Worm (Caenorhabditis elegans) whole organism, young adult: ENCODE data around the gene T15H9.4.

Experiments
- B0019.2 ChIP-seq: fragments of 200-800 bp; sonication (Bioruptor generic); conservative IDR thresholded peaks from 2 replicates; pipeline ENCODE4 v1.3.6; 2022; ENCODE audit warnings: missing genetic modification reagents, missing genetic modification characterization, missing compliant biosample characterization
- B0035.1 ChIP-seq: sonication (generic microtip); optimal IDR thresholded peaks from 2 replicates; lab custom pipeline; 2016; ENCODE audit warnings: missing genetic modification characterization, mild to moderate bottlenecking, missing compliant biosample characterization, missing genotype, missing genetic modification reagents
- B0336.3 ChIP-seq: fragments of 200-800 bp; sonication (Bioruptor generic); IDR thresholded peaks from 2 replicates; pipeline ENCODE4 v1.3.6; 2022; ENCODE audit warnings: missing genetic modification characterization, missing compliant biosample characterization
- C17E4.6 ChIP-seq: fragments of 200-800 bp; sonication (Bioruptor generic); IDR thresholded peaks from 2 replicates; pipeline ENCODE4 v1.3.6; 2022; ENCODE audit warnings: missing genetic modification reagents, missing genetic modification characterization, missing compliant biosample characterization
- F39B2.1 ChIP-seq: fragments of 200-800 bp; sonication (Bioruptor generic); IDR thresholded peaks from 2 replicates; pipeline ENCODE4 v1.3.6; 2022; ENCODE audit warnings: missing genetic modification reagents, missing genetic modification characterization, missing compliant biosample characterization
- F55B11.4 ChIP-seq: sonication (generic microtip); optimal IDR thresholded peaks from 2 replicates; lab custom pipeline; 2016; ENCODE audit warnings: missing compliant biosample characterization, missing genetic modification characterization, borderline replicate concordance; ENCODE audit not compliant: insufficient read depth
- T07F8.4 ChIP-seq: sonication (generic microtip); optimal IDR thresholded peaks from 2 replicates; lab custom pipeline; 2016; ENCODE audit warnings: mild to moderate bottlenecking, missing genetic modification characterization, moderate library complexity, missing compliant biosample characterization
- T26A5.8 ChIP-seq: sonication (generic microtip); optimal IDR thresholded peaks from 2 replicates; lab custom pipeline; 2016; ENCODE audit warnings: missing genetic modification characterization, missing compliant biosample characterization
- Y53F4B.3 ChIP-seq: fragments of 200-800 bp; sonication (Bioruptor generic); IDR thresholded peaks from 2 replicates; pipeline ENCODE4 v1.3.6; 2022; ENCODE audit warnings: missing genetic modification reagents, missing genetic modification characterization, missing compliant biosample characterization
- Y67H2A.10 ChIP-seq: fragments of 200-800 bp; sonication (Bioruptor generic); conservative IDR thresholded peaks from 2 replicates; pipeline ENCODE4 v1.3.6; 2022; ENCODE audit warnings: missing genetic modification reagents, missing genetic modification characterization, missing compliant biosample characterization
- ZK185.1 ChIP-seq: sonication (generic microtip); optimal IDR thresholded peaks from 2 replicates; lab custom pipeline; 2016; ENCODE audit warnings: mild to moderate bottlenecking, missing genetic modification characterization, missing compliant biosample characterization; ENCODE audit not compliant: poor library complexity, severe bottlenecking
- ama-1 ChIP-seq, 3 experiments: fragments of 150-350 bp in 1 of 3; sonication (generic microtip) in 2 of 3; optimal IDR thresholded peaks; 2 replicates each; lab custom pipeline; 2014 to 2018; ENCODE audit warnings: missing biosample characterization in 2 of 3, missing genetic modification characterization in 2 of 3, missing genetic modification reagents in 2 of 3
- atf-7 ChIP-seq: sonication (generic microtip); optimal IDR thresholded peaks from 2 replicates; lab custom pipeline; 2017; ENCODE audit warnings: mild to moderate bottlenecking, missing genetic modification characterization, missing compliant biosample characterization
- attf-3 ChIP-seq: fragments of 200-800 bp; sonication (Bioruptor generic); conservative IDR thresholded peaks from 2 replicates; pipeline ENCODE4 v1.3.6; 2022; ENCODE audit warnings: missing genetic modification reagents, missing genetic modification characterization, missing compliant biosample characterization
- attf-5 ChIP-seq: fragments of 200-800 bp; sonication (Bioruptor generic); optimal IDR thresholded peaks from 2 replicates; lab custom pipeline; 2018; ENCODE audit warnings: mild to moderate bottlenecking, missing genetic modification characterization, missing compliant biosample characterization
- ceh-100 ChIP-seq: fragments of 200-800 bp; sonication (Bioruptor generic); IDR thresholded peaks from 2 replicates; pipeline ENCODE4 v1.3.6; 2022; ENCODE audit warnings: missing genetic modification reagents, missing genetic modification characterization, missing compliant biosample characterization
- ceh-40 ChIP-seq: fragments of 200-800 bp; sonication (Bioruptor generic); IDR thresholded peaks from 2 replicates; pipeline ENCODE4 v1.3.6; 2022; ENCODE audit warnings: missing genetic modification characterization, missing compliant biosample characterization
- dox-1 ChIP-seq: fragments of 200-800 bp; sonication (Bioruptor generic); IDR thresholded peaks from 2 replicates; pipeline ENCODE4 v1.3.6; 2022; ENCODE audit warnings: missing genetic modification reagents, missing genetic modification characterization, missing compliant biosample characterization
- dpff-1 ChIP-seq: sonication (generic microtip); optimal IDR thresholded peaks from 2 replicates; lab custom pipeline; 2017; ENCODE audit warnings: mild to moderate bottlenecking, missing genetic modification characterization, missing compliant biosample characterization
- dpl-1 ChIP-seq: fragments of 150-350 bp; optimal IDR thresholded peaks from 2 replicates; lab custom pipeline; 2014; ENCODE audit warnings: missing biosample characterization, missing genetic modification reagents, missing genetic modification characterization
- egrh-3 ChIP-seq: fragments of 200-800 bp; sonication (Bioruptor generic); IDR thresholded peaks from 2 replicates; pipeline ENCODE4 v1.3.6; 2022; ENCODE audit warnings: missing genetic modification reagents, missing genetic modification characterization, missing compliant biosample characterization
- ekl-4 ChIP-seq: fragments of 200-800 bp; sonication (Bioruptor generic); IDR thresholded peaks from 2 replicates; pipeline ENCODE4 v1.3.6; 2022; ENCODE audit warnings: missing genetic modification reagents, missing genetic modification characterization, missing compliant biosample characterization
- gei-17 ChIP-seq: fragments of 200-800 bp; sonication (Bioruptor generic); optimal IDR thresholded peaks from 2 replicates; lab custom pipeline; 2018; ENCODE audit warnings: mild to moderate bottlenecking, missing genetic modification characterization, missing compliant biosample characterization
- hlh-12 ChIP-seq: sonication (generic microtip); optimal IDR thresholded peaks from 2 replicates; lab custom pipeline; 2016; ENCODE audit warnings: missing genetic modification characterization, missing compliant biosample characterization
- hlh-26 ChIP-seq: fragments of 200-800 bp; sonication (Bioruptor generic); conservative IDR thresholded peaks from 2 replicates; pipeline ENCODE4 v1.3.6; 2022; ENCODE audit warnings: missing genetic modification reagents, missing genetic modification characterization, missing compliant biosample characterization
- hrde-1 ChIP-seq: sonication (generic microtip); optimal IDR thresholded peaks from 2 replicates; lab custom pipeline; 2016; ENCODE audit warnings: missing genetic modification characterization, mild to moderate bottlenecking, missing compliant biosample characterization, moderate library complexity, missing genotype, missing genetic modification reagents, borderline replicate concordance
- lag-1 ChIP-seq: fragments of 200-800 bp; sonication (Bioruptor generic); IDR thresholded peaks from 2 replicates; pipeline ENCODE4 v1.3.6; 2022; ENCODE audit warnings: missing genetic modification reagents, missing genetic modification characterization, missing compliant biosample characterization
- let-607 ChIP-seq, 2 experiments: fragments of 200-800 bp in 1 of 2; sonication (Bioruptor generic) in 1 of 2; sonication (generic microtip) in 1 of 2; optimal IDR thresholded peaks; 2 replicates each; lab custom pipeline; 2016 to 2018; ENCODE audit warnings: mild to moderate bottlenecking in 2 of 2, missing compliant biosample characterization in 2 of 2, missing genetic modification characterization in 2 of 2, moderate library complexity in 2 of 2, missing genotype in 1 of 2
- lin-54 ChIP-seq: fragments of 200-800 bp; sonication (Bioruptor generic); optimal IDR thresholded peaks from 2 replicates; lab custom pipeline; 2018; ENCODE audit warnings: mild to moderate bottlenecking, missing genetic modification characterization, missing compliant biosample characterization
- madf-10 ChIP-seq: sonication (generic microtip); optimal IDR thresholded peaks from 2 replicates; lab custom pipeline; 2016; ENCODE audit warnings: mild to moderate bottlenecking, missing genetic modification characterization, missing compliant biosample characterization
- madf-3 ChIP-seq: fragments of 200-800 bp; sonication (Bioruptor generic); IDR thresholded peaks from 2 replicates; pipeline ENCODE4 v1.3.6; 2022; ENCODE audit warnings: missing genetic modification reagents, missing genetic modification characterization, missing compliant biosample characterization
- madf-8 ChIP-seq: fragments of 200-800 bp; sonication (Bioruptor generic); conservative IDR thresholded peaks from 2 replicates; pipeline ENCODE4 v1.3.6; 2022; ENCODE audit warnings: missing genetic modification reagents, missing genetic modification characterization, missing compliant biosample characterization
- mcd-1 ChIP-seq: fragments of 200-800 bp; sonication (Bioruptor generic); IDR thresholded peaks from 2 replicates; pipeline ENCODE4 v1.3.6; 2022; ENCODE audit warnings: missing genetic modification reagents, missing genetic modification characterization, missing compliant biosample characterization
- mel-28 ChIP-seq: sonication (generic microtip); optimal IDR thresholded peaks from 2 replicates; lab custom pipeline; 2016; ENCODE audit warnings: borderline replicate concordance, mild to moderate bottlenecking, missing genetic modification characterization, missing compliant biosample characterization
- nfya-2 ChIP-seq: fragments of 200-800 bp; sonication (Bioruptor generic); IDR thresholded peaks from 2 replicates; pipeline ENCODE4 v1.3.6; 2022; ENCODE audit warnings: missing genetic modification reagents, missing genetic modification characterization, missing compliant biosample characterization
- nhr-80 ChIP-seq: sonication (generic microtip); optimal IDR thresholded peaks from 2 replicates; lab custom pipeline; 2016; ENCODE audit warnings: missing genetic modification characterization, missing compliant biosample characterization
- nhr-90 ChIP-seq: sonication (generic microtip); optimal IDR thresholded peaks from 2 replicates; lab custom pipeline; 2016; ENCODE audit warnings: missing genotype, mild to moderate bottlenecking, missing genetic modification characterization, missing compliant biosample characterization
- pha-4 ChIP-seq: fragments of 150-350 bp; sonication (generic microtip); optimal IDR thresholded peaks from 2 replicates; lab custom pipeline; 2014; ENCODE audit warnings: missing biosample characterization, missing genetic modification reagents, missing genetic modification characterization
- rpc-1 ChIP-seq, 2 experiments: fragments of 150-350 bp in 1 of 2; sonication (generic microtip) in 1 of 2; optimal IDR thresholded peaks; 2 replicates each; lab custom pipeline; 2014 to 2018; ENCODE audit warnings: missing biosample characterization in 1 of 2, missing genetic modification characterization in 1 of 2, missing genetic modification reagents in 1 of 2, missing genotype in 1 of 2
- sea-2 ChIP-seq: fragments of 200-800 bp; sonication (Bioruptor generic); IDR thresholded peaks from 2 replicates; pipeline ENCODE4 v1.3.6; 2022; ENCODE audit warnings: missing genetic modification characterization, missing compliant biosample characterization
- snpc-3.4 ChIP-seq: sonication (generic microtip); optimal IDR thresholded peaks from 2 replicates; lab custom pipeline; 2017; ENCODE audit warnings: missing genetic modification characterization, mild to moderate bottlenecking, missing compliant biosample characterization, antibody characterized with exemption, moderate library complexity, missing genotype, missing genetic modification reagents
- tbp1 ChIP-seq: fragments of 200-800 bp; sonication (Bioruptor generic); optimal IDR thresholded peaks from 2 replicates; lab custom pipeline; 2018; ENCODE audit warnings: mild to moderate bottlenecking, missing genetic modification characterization, missing compliant biosample characterization
- xnd-1 ChIP-seq: sonication (generic microtip); optimal IDR thresholded peaks from 2 replicates; lab custom pipeline; 2016; ENCODE audit warnings: missing genotype, missing genetic modification reagents, missing genetic modification characterization, missing compliant biosample characterization
- zfh-2 ChIP-seq: fragments of 200-800 bp; sonication (Bioruptor generic); conservative IDR thresholded peaks from 2 replicates; pipeline ENCODE4 v1.3.6; 2022; ENCODE audit warnings: missing genetic modification reagents, missing genetic modification characterization, missing compliant biosample characterization
- zim-3 ChIP-seq: sonication (generic microtip); optimal IDR thresholded peaks from 2 replicates; lab custom pipeline; 2017; ENCODE audit warnings: mild to moderate bottlenecking, missing genetic modification characterization, moderate library complexity, missing compliant biosample characterization
- ztf-22 ChIP-seq: fragments of 200-800 bp; sonication (Bioruptor generic); optimal IDR thresholded peaks from 2 replicates; lab custom pipeline; 2018; ENCODE audit warnings: mild to moderate bottlenecking, missing genetic modification characterization, moderate library complexity, missing compliant biosample characterization
- ztf-6 ChIP-seq: fragments of 200-800 bp; sonication (Bioruptor generic); IDR thresholded peaks from 2 replicates; pipeline ENCODE4 v1.3.6; 2022; ENCODE audit warnings: missing genetic modification reagents, missing genetic modification characterization, missing compliant biosample characterization

The T15H9.4 gene

DNA sequence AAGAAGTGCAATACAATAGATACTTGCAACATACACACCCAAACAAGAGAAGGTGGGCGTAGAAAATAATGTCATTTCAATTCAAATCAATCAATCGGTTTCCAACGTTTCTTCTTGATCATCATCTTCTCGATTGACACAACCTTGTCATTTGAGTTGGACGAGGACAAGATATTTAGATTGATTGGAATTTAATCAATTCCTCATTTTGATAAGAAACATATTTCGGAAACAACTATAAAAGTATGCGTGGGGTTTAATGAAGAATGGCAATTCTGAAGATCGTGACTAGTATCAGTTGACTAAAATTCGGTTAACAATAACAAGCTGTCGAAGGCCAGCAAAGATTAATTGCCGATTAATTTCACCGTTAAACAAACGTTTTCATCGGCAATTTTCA, 8.9 kb downstream of the T15H9.4 start:
- TF ChIP-seq madf-3 (GFP tag; lab: Robert Waterston, UW) (no peak), nhr-80 (tag; lab: Kevin White, UChicago) (peak; percentile 72), ZK185.1 (peak; percentile 29), let-607 (tag; optimal IDR thresholded peaks at IDR 0.05; lab: Kevin White, UChicago) (peak; percentile 93 to 94), Y53F4B.3 (no peak)

- 0 out of 2 replicates have a peak, but pooled peaks have one; percentile 14 for TF ChIP-seq dox-1
- TF ChIP-seq dpff-1 (tag; lab: Kevin White, UChicago), result no peak
- TF ChIP-seq attf-5 (GFP tag; lab: Kevin White, UChicago), result no peak
- no peak for TF ChIP-seq sea-2 (GFP tag; lab: Robert Waterston, UW)
- TF ChIP-seq hlh-12 (tag; lab: Kevin White, UChicago), result no peak
- TF ChIP-seq ztf-6 (GFP tag; lab: Robert Waterston, UW), result no peak
- TF ChIP-seq pha-4 (tag; lab: Kevin White, UChicago), result peak; percentile 43
- TF ChIP-seq mel-28 (tag; lab: Kevin White, UChicago), result no peak
- TF ChIP-seq atf-7 (tag; lab: Kevin White, UChicago), result no peak
- no peak for TF ChIP-seq nfya-2 (GFP tag; lab: Robert Waterston, UW)
- TF ChIP-seq ekl-4 (GFP tag; lab: Robert Waterston, UW), result peak; percentile 27; the same call in 1 of the 2 replicates
- TF ChIP-seq Y67H2A.10 (GFP tag; lab: Robert Waterston, UW), result no peak
- peak; percentile 41 for TF ChIP-seq zfh-2 (GFP tag; lab: Robert Waterston, UW)
- TF ChIP-seq ceh-40 (GFP tag; lab: Robert Waterston, UW), result no peak
- TF ChIP-seq attf-3 (GFP tag; lab: Robert Waterston, UW), result no peak
- TF ChIP-seq ztf-22 (GFP tag; lab: Kevin White, UChicago), result no peak
- TF ChIP-seq B0336.3 (GFP tag; lab: Robert Waterston, UW), result no peak
- TF ChIP-seq tbp1 (GFP tag; lab: Kevin White, UChicago), result no peak
- no peak for TF ChIP-seq lin-54
- TF ChIP-seq C17E4.6, result no peak
- TF ChIP-seq xnd-1, result no peak
- TF ChIP-seq T07F8.4 (tag; lab: Kevin White, UChicago), result no peak
- TF ChIP-seq F39B2.1 (GFP tag; lab: Robert Waterston, UW), result no peak
- TF ChIP-seq T26A5.8 (tag; lab: Kevin White, UChicago), result no peak
- TF ChIP-seq rpc-1 (optimal IDR thresholded peaks at IDR 0.05; lab: Kevin White, UChicago), result no peak
- no peak for TF ChIP-seq rpc-1 (tag; optimal IDR thresholded peaks at IDR 0.05; lab: Kevin White, UChicago)
- no peak for TF ChIP-seq hrde-1 (tag; lab: Kevin White, UChicago)
- no peak for TF ChIP-seq nhr-90 (tag; lab: Kevin White, UChicago)
- no peak for TF ChIP-seq B0019.2 (GFP tag; lab: Robert Waterston, UW)
- no peak for TF ChIP-seq snpc-3.4 (tag; lab: Kevin White, UChicago)
- TF ChIP-seq egrh-3, result no peak
- 0 out of 2 replicates have a peak, but pooled peaks have one; percentile 35 for TF ChIP-seq mcd-1 (GFP tag; lab: Robert Waterston, UW)
- TF ChIP-seq madf-8 (GFP tag; lab: Robert Waterston, UW), result no peak
- no peak for TF ChIP-seq zim-3
- TF ChIP-seq lag-1 (GFP tag; lab: Robert Waterston, UW), result no peak
- no peak for TF ChIP-seq F55B11.4 (tag; lab: Kevin White, UChicago)
- no peak for TF ChIP-seq ceh-100
- no peak for TF ChIP-seq madf-3 (GFP tag; lab: Robert Waterston, UW)
- no peak for TF ChIP-seq hlh-26 (GFP tag; lab: Robert Waterston, UW)
- TF ChIP-seq madf-10 (tag; lab: Kevin White, UChicago), result no peak
- TF ChIP-seq ama-1 (optimal IDR thresholded peaks at IDR 0.05; lab: Kevin White, UChicago), result peak; percentile 33
- TF ChIP-seq ama-1 (GFP tag; optimal IDR thresholded peaks at IDR 0.05; lab: Kevin White, UChicago), result no peak
- TF ChIP-seq gei-17 (GFP tag; lab: Kevin White, UChicago), result no peak
- no peak for TF ChIP-seq B0035.1 (tag; lab: Kevin White, UChicago)
- no peak for TF ChIP-seq dpl-1 (GFP tag; lab: Kevin White, UChicago)
Measured at ce11 chrII:9621121-9621520, 9.4 kb downstream of the T15H9.4 start.
